Fruit fly (Drosophila melanogaster) whole organism, embryonic: ENCODE measurements around the gene Nrd1.

ENCODE experiments used
- CG10274 ChIP-seq: fragments of 200-800 bp; sonication (Bioruptor generic); optimal IDR thresholded peaks from 3 replicates; lab custom pipeline; 2017; ENCODE audit warnings: missing biosample characterization, mild to moderate bottlenecking, missing genetic modification characterization
- CG10321 ChIP-seq: fragments of 200-800 bp; sonication (Bioruptor generic); IDR thresholded peaks from 2 replicates; pipeline ENCODE4 v1.3.6; 2022; ENCODE audit warnings: missing biosample characterization, missing genetic modification characterization
- CG10959 ChIP-seq: fragments of 200-800 bp; sonication (Bioruptor generic); IDR thresholded peaks from 2 replicates; pipeline ENCODE4 v1.3.6; 2022; ENCODE audit warnings: missing biosample characterization, missing genetic modification characterization
- CG1233 ChIP-seq: fragments of 200-800 bp; sonication (Bioruptor generic); optimal IDR thresholded peaks from 4 replicates; lab custom pipeline; 2018; ENCODE audit warnings: missing biosample characterization, mild to moderate bottlenecking, missing genetic modification characterization
- CG1529 ChIP-seq: fragments of 200-800 bp; sonication (Bioruptor generic); optimal IDR thresholded peaks from 3 replicates; lab custom pipeline; 2018; ENCODE audit warnings: missing biosample characterization, missing genetic modification characterization
- CG17912 ChIP-seq: fragments of 200-800 bp; sonication (Bioruptor generic); optimal IDR thresholded peaks from 2 replicates; lab custom pipeline; 2018; ENCODE audit warnings: missing biosample characterization, mild to moderate bottlenecking, missing genetic modification characterization
- CG18599 ChIP-seq: fragments of 200-800 bp; sonication (Bioruptor generic); optimal IDR thresholded peaks from 3 replicates; lab custom pipeline; 2017; ENCODE audit warnings: missing biosample characterization, missing genetic modification characterization, mild to moderate bottlenecking, moderate library complexity, missing genetic modification reagents
- CG2712 ChIP-seq: fragments of 200-800 bp; optimal IDR thresholded peaks from 3 replicates; lab custom pipeline; 2019; ENCODE audit warnings: missing biosample characterization, mild to moderate bottlenecking, missing genetic modification characterization, moderate library complexity
- CG2889 ChIP-seq: fragments of 200-800 bp; sonication (Bioruptor generic); IDR thresholded peaks from 3 replicates; pipeline ENCODE4 v1.3.6; 2022; ENCODE audit warnings: missing biosample characterization, missing genetic modification characterization
- CG32772 ChIP-seq: fragments of 200-800 bp; sonication (Bioruptor generic); IDR thresholded peaks from 2 replicates; pipeline ENCODE4 v1.3.6; 2022; ENCODE audit warnings: missing biosample characterization, missing genetic modification characterization
- CG33213 ChIP-seq: fragments of 200-800 bp; sonication (Bioruptor generic); optimal IDR thresholded peaks from 3 replicates; lab custom pipeline; 2016; ENCODE audit warnings: missing biosample characterization, missing genetic modification characterization
- CG3407 ChIP-seq: fragments of 200-800 bp; sonication (Bioruptor generic); optimal IDR thresholded peaks from 2 replicates; lab custom pipeline; 2018; ENCODE audit warnings: missing biosample characterization, mild to moderate bottlenecking, missing genetic modification characterization
- CG4707 ChIP-seq: fragments of 200-800 bp; sonication (Bioruptor generic); optimal IDR thresholded peaks from 2 replicates; lab custom pipeline; 2018; ENCODE audit warnings: missing biosample characterization, mild to moderate bottlenecking, missing genetic modification characterization, moderate library complexity
- CG6689 ChIP-seq: fragments of 200-800 bp; sonication (Bioruptor generic); IDR thresholded peaks from 2 replicates; pipeline ENCODE4 v1.3.6; 2022; ENCODE audit warnings: missing biosample characterization, missing genetic modification characterization
- CG6765 ChIP-seq: fragments of 200-800 bp; sonication (Bioruptor generic); optimal IDR thresholded peaks from 3 replicates; lab custom pipeline; 2017; ENCODE audit warnings: missing biosample characterization, mild to moderate bottlenecking, missing genetic modification characterization
- CG7786 ChIP-seq: fragments of 200-800 bp; sonication (Bioruptor generic); optimal IDR thresholded peaks from 2 replicates; lab custom pipeline; 2016; ENCODE audit warnings: missing biosample characterization, missing genetic modification characterization
- CG9609 ChIP-seq: fragments of 200-800 bp; sonication (Bioruptor generic); optimal IDR thresholded peaks from 3 replicates; lab custom pipeline; 2016; ENCODE audit warnings: missing biosample characterization, missing genetic modification characterization
- CG9817 ChIP-seq: fragments of 200-800 bp; sonication (Bioruptor generic); optimal IDR thresholded peaks from 2 replicates; lab custom pipeline; 2018; ENCODE audit warnings: missing biosample characterization, mild to moderate bottlenecking, missing genetic modification characterization, moderate library complexity
- Dfd ChIP-seq, 2 experiments: fragments of >200 bp; optimal IDR thresholded peaks; 2 replicates each; lab custom pipeline; 2017; ENCODE audit warnings: missing biosample characterization in 2 of 2, missing genetic modification characterization in 2 of 2
- Dp ChIP-seq: fragments of 200-800 bp; sonication (Bioruptor generic); optimal IDR thresholded peaks from 2 replicates; lab custom pipeline; 2018; ENCODE audit warnings: missing biosample characterization, mild to moderate bottlenecking, missing genetic modification characterization, moderate library complexity
- ERR ChIP-seq: fragments of 200-800 bp; sonication (Bioruptor generic); optimal IDR thresholded peaks from 2 replicates; lab custom pipeline; 2016; ENCODE audit warnings: missing biosample characterization, missing genetic modification characterization
- Elba2 ChIP-seq: fragments of 200-800 bp; sonication (Bioruptor generic); optimal IDR thresholded peaks from 3 replicates; lab custom pipeline; 2016; ENCODE audit warnings: missing biosample characterization, missing genetic modification characterization
- HLH3B ChIP-seq: fragments of 200-800 bp; sonication (Bioruptor generic); IDR thresholded peaks from 2 replicates; pipeline ENCODE4 v1.3.6; 2022; ENCODE audit warnings: missing biosample characterization, missing genetic modification characterization
- Scr ChIP-seq: fragments of 200-800 bp; sonication (Bioruptor generic); IDR thresholded peaks from 2 replicates; pipeline ENCODE4 v1.3.6; 2022; ENCODE audit warnings: missing biosample characterization, missing genetic modification characterization; ENCODE audit not compliant: partially characterized antibody
- Six4 ChIP-seq: fragments of 200-800 bp; sonication (Bioruptor generic); optimal IDR thresholded peaks from 2 replicates; lab custom pipeline; 2016; ENCODE audit warnings: missing biosample characterization, missing genetic modification characterization
- Sox100B ChIP-seq: fragments of 200-800 bp; sonication (Bioruptor generic); optimal IDR thresholded peaks from 3 replicates; lab custom pipeline; 2018; ENCODE audit warnings: missing biosample characterization, mild to moderate bottlenecking, missing genetic modification characterization
- Ssrp ChIP-seq: fragments of 200-800 bp; sonication (Bioruptor generic); optimal IDR thresholded peaks from 2 replicates; lab custom pipeline; 2018; ENCODE audit warnings: missing biosample characterization, mild to moderate bottlenecking, missing genetic modification characterization, moderate library complexity
- Stat92E ChIP-seq, 3 experiments: fragments of >200 bp in 2 of 3; fragments of 200-800 bp in 1 of 3; sonication (Bioruptor generic) in 1 of 3; optimal IDR thresholded peaks; 2 replicates each; lab custom pipeline; 2017 to 2019; ENCODE audit warnings: missing biosample characterization in 3 of 3, missing genetic modification characterization in 3 of 3, mild to moderate bottlenecking in 1 of 3, moderate library complexity in 1 of 3
- abd-A ChIP-seq: fragments of 200-800 bp; sonication (Bioruptor generic); optimal IDR thresholded peaks from 3 replicates; lab custom pipeline; 2019; ENCODE audit warnings: missing biosample characterization, mild to moderate bottlenecking, missing genetic modification characterization, moderate library complexity
- bsh ChIP-seq, 2 experiments: fragments of 200-800 bp; sonication (Bioruptor generic); optimal IDR thresholded peaks; 2 replicates each; lab custom pipeline; 2017 to 2018; ENCODE audit warnings: mild to moderate bottlenecking in 2 of 2, missing biosample characterization in 2 of 2, missing genetic modification characterization in 2 of 2, moderate library complexity in 1 of 2
- caup ChIP-seq: fragments of 200-800 bp; sonication (Bioruptor generic); optimal IDR thresholded peaks from 3 replicates; lab custom pipeline; 2017; ENCODE audit warnings: missing biosample characterization, mild to moderate bottlenecking, missing genetic modification characterization, moderate library complexity; ENCODE audit not compliant: severe bottlenecking
- crc ChIP-seq: fragments of 200-800 bp; sonication (Bioruptor generic); optimal IDR thresholded peaks from 2 replicates; lab custom pipeline; 2016; ENCODE audit warnings: missing biosample characterization, missing genetic modification characterization
- croc ChIP-seq: fragments of 200-800 bp; sonication (Bioruptor generic); conservative IDR thresholded peaks from 3 replicates; pipeline ENCODE4 v1.3.6; 2022; ENCODE audit warnings: missing biosample characterization, missing genetic modification characterization
- dmrt99B ChIP-seq: fragments of 200-800 bp; sonication (Bioruptor generic); optimal IDR thresholded peaks from 2 replicates; lab custom pipeline; 2018; ENCODE audit warnings: missing biosample characterization, mild to moderate bottlenecking, missing genetic modification characterization, moderate library complexity
- ems ChIP-seq: fragments of 200-800 bp; sonication (Bioruptor generic); optimal IDR thresholded peaks from 3 replicates; lab custom pipeline; 2016; ENCODE audit warnings: missing biosample characterization, missing genetic modification characterization
- fd102C ChIP-seq: fragments of 200-800 bp; sonication (Bioruptor generic); optimal IDR thresholded peaks from 2 replicates; lab custom pipeline; 2018; ENCODE audit warnings: missing biosample characterization, mild to moderate bottlenecking, missing genetic modification characterization, moderate library complexity
- gsb-n ChIP-seq: fragments of 200-800 bp; sonication (Bioruptor generic); optimal IDR thresholded peaks from 3 replicates; lab custom pipeline; 2018; ENCODE audit warnings: missing biosample characterization, mild to moderate bottlenecking, missing genetic modification characterization
- ham ChIP-seq: fragments of 200-800 bp; sonication (Bioruptor generic); IDR thresholded peaks from 2 replicates; pipeline ENCODE4 v1.3.6; 2022; ENCODE audit warnings: missing biosample characterization, missing genetic modification characterization
- insv ChIP-seq, 2 experiments: fragments of 200-800 bp; sonication (Bioruptor generic); optimal IDR thresholded peaks; 3 replicates each; lab custom pipeline; 2016 to 2018; ENCODE audit warnings: missing biosample characterization in 2 of 2, missing genetic modification characterization in 2 of 2
- lov ChIP-seq, 2 experiments: fragments of 200-800 bp in 1 of 2; fragments of >200 bp in 1 of 2; sonication (Bioruptor generic) in 1 of 2; IDR thresholded peaks in 1 of 2; optimal IDR thresholded peaks in 1 of 2; 2 replicates in 1 of 2; 3 replicates in 1 of 2; pipeline versions ENCODE4 v1.3.6 to Lab custom; 2017 to 2022; ENCODE audit warnings: missing biosample characterization in 1 of 2, missing genetic modification characterization in 1 of 2
- mld ChIP-seq: fragments of 200-800 bp; sonication (Bioruptor generic); IDR thresholded peaks from 3 replicates; pipeline ENCODE4 v1.3.6; 2022; ENCODE audit warnings: missing biosample characterization, missing genetic modification characterization; ENCODE audit not compliant: partially characterized antibody
- nau ChIP-seq: fragments of 200-800 bp; sonication (Bioruptor generic); optimal IDR thresholded peaks from 3 replicates; lab custom pipeline; 2017; ENCODE audit warnings: missing biosample characterization, mild to moderate bottlenecking, missing genetic modification characterization, missing genetic modification reagents
- org-1 ChIP-seq: fragments of 200-800 bp; sonication (Bioruptor generic); optimal IDR thresholded peaks from 2 replicates; lab custom pipeline; 2017; ENCODE audit warnings: missing biosample characterization, missing genetic modification characterization
- peb ChIP-seq: fragments of 200-800 bp; sonication (Bioruptor generic); IDR thresholded peaks from 2 replicates; pipeline ENCODE4 v1.3.6; 2022; ENCODE audit warnings: missing biosample characterization, missing genetic modification characterization
- pfk ChIP-seq: fragments of 200-800 bp; sonication (Bioruptor generic); optimal IDR thresholded peaks from 2 replicates; lab custom pipeline; 2018; ENCODE audit warnings: missing biosample characterization, mild to moderate bottlenecking, missing genetic modification characterization, moderate library complexity
- pita ChIP-seq: fragments of 200-800 bp; sonication (Bioruptor generic); optimal IDR thresholded peaks from 2 replicates; lab custom pipeline; 2017; ENCODE audit warnings: missing biosample characterization, mild to moderate bottlenecking, missing genetic modification characterization
- sima ChIP-seq: fragments of 200-800 bp; sonication (Bioruptor generic); optimal IDR thresholded peaks from 2 replicates; lab custom pipeline; 2016; ENCODE audit warnings: missing biosample characterization, missing genetic modification characterization
- stc ChIP-seq: fragments of 200-800 bp; sonication (Bioruptor generic); IDR thresholded peaks from 2 replicates; pipeline ENCODE4 v1.3.6; 2022; ENCODE audit warnings: missing biosample characterization, missing genetic modification characterization
- tio ChIP-seq: fragments of 200-800 bp; sonication (Bioruptor generic); optimal IDR thresholded peaks from 2 replicates; lab custom pipeline; 2017; ENCODE audit warnings: missing biosample characterization, missing genetic modification characterization, inconsistent platforms
- tna ChIP-seq: fragments of 200-800 bp; sonication (Bioruptor generic); IDR thresholded peaks from 2 replicates; pipeline ENCODE4 v1.3.6; 2022; ENCODE audit warnings: missing biosample characterization, missing genetic modification characterization; ENCODE audit not compliant: partially characterized antibody

Gene Nrd1

DNA sequence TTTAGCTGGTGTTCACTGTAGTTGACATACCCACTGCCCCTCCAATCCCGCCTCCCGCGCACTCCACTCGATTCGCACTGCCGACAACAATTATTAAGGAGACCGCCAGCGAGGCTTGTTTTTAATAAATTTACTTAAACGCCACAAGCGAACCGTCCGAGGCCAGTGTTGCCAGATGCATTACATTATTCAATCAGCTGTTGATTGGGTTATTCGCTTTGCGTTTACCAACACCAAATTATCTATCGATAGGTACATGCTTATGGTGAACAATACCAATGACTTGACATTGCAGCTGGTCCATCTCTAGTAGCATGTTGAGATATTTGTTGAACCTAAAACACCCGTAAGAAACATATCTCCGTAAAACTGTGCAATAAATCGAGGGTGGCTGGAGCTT lies 18.3 kb upstream of the Nrd1 start, which contains the start of the genes CG10353 and SelG (continued):
- TF ChIP-seq stc (GFP tag; lab: Robert Waterston, UW) (no peak), mld (GFP tag; lab: Robert Waterston, UW) (peak; percentile 45; the same call in 1 of the 3 replicates), insv (GFP tag; optimal IDR thresholded peaks at IDR 0.05; lab: Kevin White, UChicago) (no peak), Stat92E (GFP tag; optimal IDR thresholded peaks at IDR 0.05; lab: Kevin White, UChicago) (no peak), abd-A (tag; lab: Kevin White, UChicago) (no peak), croc (no peak), CG6689 (GFP tag; lab: Robert Waterston, UW) (no peak), tio (GFP tag; lab: Kevin White, UChicago) (no peak), Six4 (GFP tag; lab: Kevin White, UChicago) (no peak), CG33213 (peak; percentile 57), sima (GFP tag; lab: Kevin White, UChicago) (no peak), CG7786 (GFP tag; lab: Kevin White, UChicago) (peak; percentile 43), pita (GFP tag; lab: Kevin White, UChicago) (no peak), CG1233 (GFP tag; lab: Kevin White, UChicago) (no peak), dmrt99B (no peak), org-1 (GFP tag; lab: Kevin White, UChicago) (no peak), CG17912 (no peak), crc (GFP tag; lab: Kevin White, UChicago) (no peak), CG2889 (GFP tag; lab: Robert Waterston, UW) (no peak), CG10274 (GFP tag; lab: Kevin White, UChicago) (no peak), CG4707 (no peak), Dfd (GFP tag; optimal IDR thresholded peaks at IDR 0.05; lab: Kevin White, UChicago) (no peak), CG10321 (GFP tag; lab: Robert Waterston, UW) (no peak), Elba2 (GFP tag; lab: Kevin White, UChicago) (no peak), HLH3B (GFP tag; lab: Robert Waterston, UW) (no peak), Scr (GFP tag; lab: Robert Waterston, UW) (peak; percentile 80), CG3407 (GFP tag; lab: Kevin White, UChicago) (no peak), Ssrp (no peak), caup (peak; percentile 32), CG32772 (GFP tag; lab: Robert Waterston, UW) (no peak), tna (peak; percentile 65), CG9817 (no peak), CG6765 (GFP tag; lab: Kevin White, UChicago) (no peak), gsb-n (tag; lab: Kevin White, UChicago) (no peak), bsh (GFP tag; optimal IDR thresholded peaks at IDR 0.05; lab: Kevin White, UChicago) (no peak), CG10959 (GFP tag; lab: Robert Waterston, UW) (no peak), lov (optimal IDR thresholded peaks at IDR 0.05; lab: Kevin White, UChicago) (no peak), lov (GFP tag; IDR thresholded peaks at IDR 0.05; lab: Robert Waterston, UW) (no peak), CG2712 (tag; lab: Kevin White, UChicago) (peak; percentile 61), CG9609 (GFP tag; lab: Kevin White, UChicago) (peak; percentile 28), Dp (peak; percentile 46), CG1529 (no peak), ham (GFP tag; lab: Robert Waterston, UW) (no peak), ERR (GFP tag; lab: Kevin White, UChicago) (peak; percentile 72), nau (GFP tag; lab: Kevin White, UChicago) (no peak), fd102C (GFP tag; lab: Kevin White, UChicago) (no peak), Sox100B (GFP tag; lab: Kevin White, UChicago) (no peak), ems (GFP tag; lab: Kevin White, UChicago) (peak; percentile 35), peb (GFP tag; lab: Robert Waterston, UW) (no peak), CG18599 (GFP tag; lab: Kevin White, UChicago) (peak; percentile 26), pfk (GFP tag; lab: Kevin White, UChicago) (peak; percentile 36)
